Worm (Caenorhabditis elegans): ENCODE measurements around the gene K03B4.8.

The K03B4.8 gene

ce11 chrV:4649649-4650384, 24.6 kb downstream of the K03B4.8 start:
- TF ChIP-seq lin-11 (tag; optimal IDR thresholded peaks at IDR 0.05) (no peak), peb-1 (tag; optimal IDR thresholded peaks at IDR 0.05) (no peak), F13H6.1 (tag; optimal IDR thresholded peaks at IDR 0.05) (no peak), unc-39 (tag; optimal IDR thresholded peaks at IDR 0.05) (no peak), nhr-21 (tag; optimal IDR thresholded peaks at IDR 0.05) (no peak), unc-55 (GFP tag; optimal IDR thresholded peaks at IDR 0.05) (no peak), sma-9 (GFP tag; optimal IDR thresholded peaks at IDR 0.05) (no peak), sma-9 (tag; optimal IDR thresholded peaks at IDR 0.05) (no peak), lsy-2 (tag; optimal IDR thresholded peaks at IDR 0.05) (no peak), mbf-1 (tag; optimal IDR thresholded peaks at IDR 0.05) (no peak), nhr-25 (tag; optimal IDR thresholded peaks at IDR 0.05) (no peak), snpc-4 (tag; optimal IDR thresholded peaks at IDR 0.05) (no peak), ceh-82 (tag; optimal IDR thresholded peaks at IDR 0.05) (no peak), C34F6.9 (tag; optimal IDR thresholded peaks at IDR 0.05) (no peak), ZK546.5 (tag; optimal IDR thresholded peaks at IDR 0.05) (no peak), nhr-129 (tag; optimal IDR thresholded peaks at IDR 0.05) (no peak)

- TF ChIP-seq nhr-11 (tag; optimal IDR thresholded peaks at IDR 0.05) (no peak), F13H6.1 (tag; optimal IDR thresholded peaks at IDR 0.05) (no peak), R02D3.7 (tag; optimal IDR thresholded peaks at IDR 0.05) (no peak), zag-1 (tag; optimal IDR thresholded peaks at IDR 0.05) (no peak), ceh-16 (tag; optimal IDR thresholded peaks at IDR 0.05) (no peak)
These were observed 25.9 kb downstream of the K03B4.8 start, which contains the start of gene F41F3.8 for ce11 chrV:4648527-4648926. Gene F41F3.8, plus strand, starts transcription at chrV:4648827.

- TF ChIP-seq snpc-4 (tag; optimal IDR thresholded peaks at IDR 0.05) (no peak), sma-3 (GFP tag; optimal IDR thresholded peaks at IDR 0.05) (no peak), ama-1 (optimal IDR thresholded peaks at IDR 0.05) (peak; percentile 74), F13H6.1 (tag; optimal IDR thresholded peaks at IDR 0.05) (peak; percentile 29), Y55F3AM.14 (GFP tag; optimal IDR thresholded peaks at IDR 0.05) (peak; percentile 80)
These were observed 26.5 kb downstream of the K03B4.8 start, which contains the start of gene F41F3.3 for ce11 chrV:4647857-4648256. Gene F41F3.3, minus strand, starts transcription at chrV:4648239.

- TF ChIP-seq fos-1 (tag; optimal IDR thresholded peaks at IDR 0.05): no peak
- no peak for TF ChIP-seq elt-1 (tag; optimal IDR thresholded peaks at IDR 0.05)
- peak; percentile 79 for TF ChIP-seq ama-1 (optimal IDR thresholded peaks at IDR 0.05)
- no peak for TF ChIP-seq alr-1 (tag; optimal IDR thresholded peaks at IDR 0.05)
- TF ChIP-seq C34F6.9 (tag; optimal IDR thresholded peaks at IDR 0.05): no peak
- no peak for TF ChIP-seq snpc-4 (tag; optimal IDR thresholded peaks at IDR 0.05)
- TF ChIP-seq gmeb-1 (tag; optimal IDR thresholded peaks at IDR 0.05): no peak
- no peak for TF ChIP-seq unc-55 (GFP tag; optimal IDR thresholded peaks at IDR 0.05)
- no peak for TF ChIP-seq nhr-10 (tag; optimal IDR thresholded peaks at IDR 0.05)
- no peak for TF ChIP-seq ceh-16 (tag; optimal IDR thresholded peaks at IDR 0.05)
- TF ChIP-seq skn-1 (tag; optimal IDR thresholded peaks at IDR 0.05): no peak
- TF ChIP-seq nhr-21 (tag; optimal IDR thresholded peaks at IDR 0.05): peak; percentile 19
- no peak for TF ChIP-seq zag-1 (tag; optimal IDR thresholded peaks at IDR 0.05)
- TF ChIP-seq lin-39 (tag; optimal IDR thresholded peaks at IDR 0.05): no peak
- no peak for TF ChIP-seq aly-2 (tag; optimal IDR thresholded peaks at IDR 0.05)
- peak; percentile 17 for TF ChIP-seq nhr-11 (tag; optimal IDR thresholded peaks at IDR 0.05)
- no peak for TF ChIP-seq lin-11 (tag; optimal IDR thresholded peaks at IDR 0.05)
- TF ChIP-seq dmd-4 (tag; optimal IDR thresholded peaks at IDR 0.05): no peak
- peak; percentile 63 for TF ChIP-seq nhr-25 (tag; optimal IDR thresholded peaks at IDR 0.05)
- TF ChIP-seq unc-39 (tag; optimal IDR thresholded peaks at IDR 0.05): no peak
- TF ChIP-seq ceh-82 (tag; optimal IDR thresholded peaks at IDR 0.05): no peak
- peak; percentile 47 for TF ChIP-seq Y55F3AM.14 (GFP tag; optimal IDR thresholded peaks at IDR 0.05)
- TF ChIP-seq sem-4 (tag; optimal IDR thresholded peaks at IDR 0.05): peak; percentile 26
- TF ChIP-seq egl-27 (tag; optimal IDR thresholded peaks at IDR 0.05): no peak
These were observed 27.1 kb downstream of the K03B4.8 start for ce11 chrV:4647279-4647819.

- TF ChIP-seq egl-27 (tag; optimal IDR thresholded peaks at IDR 0.05): no peak
- TF ChIP-seq dmd-4 (tag; optimal IDR thresholded peaks at IDR 0.05): no peak
- TF ChIP-seq nhr-77 (tag; optimal IDR thresholded peaks at IDR 0.05): no peak
- TF ChIP-seq nhr-237 (tag; optimal IDR thresholded peaks at IDR 0.05): no peak
- no peak for TF ChIP-seq elt-3 (tag; optimal IDR thresholded peaks at IDR 0.05)
- peak; percentile 69 for TF ChIP-seq nhr-129 (tag; optimal IDR thresholded peaks at IDR 0.05)
- no peak for TF ChIP-seq Y55F3AM.14 (GFP tag; optimal IDR thresholded peaks at IDR 0.05)
- TF ChIP-seq nhr-12 (tag; optimal IDR thresholded peaks at IDR 0.05): no peak
These were observed 31.7 kb downstream of the K03B4.8 start, which contains the start of gene soc-1 for ce11 chrV:4642691-4643090. Gene soc-1, plus strand, starts transcription at chrV:4642952.

All from whole organism, L2 larva.